Worm (Caenorhabditis elegans): ENCODE measurements around the gene hpo-26.

DNA sequence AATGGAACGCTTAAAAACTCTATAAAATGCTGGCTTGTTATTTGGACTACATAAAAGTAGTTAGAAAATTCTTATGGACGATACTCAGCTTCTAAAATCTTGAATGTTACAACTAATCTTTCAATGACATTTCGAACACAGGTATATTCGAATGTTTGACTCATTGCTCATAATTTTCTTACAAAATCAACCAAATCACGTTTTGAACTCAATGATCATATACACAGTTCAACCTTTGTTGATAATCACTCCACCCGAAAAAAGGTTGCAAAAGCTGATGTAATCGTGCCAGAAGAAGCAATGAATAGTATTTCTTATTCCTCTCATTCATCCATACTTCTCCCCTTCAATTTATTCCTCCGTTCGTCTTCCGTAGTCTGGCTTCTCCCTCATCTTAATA, 16.3 kb upstream of the hpo-26 start, which contains the start of gene K04A8.20:
- no peak for TF ChIP-seq lag-1 (GFP tag; IDR thresholded peaks at IDR 0.05)
- TF ChIP-seq F55B11.4 (tag; optimal IDR thresholded peaks at IDR 0.05; ENCODE audit: borderline replicate concordance, insufficient read depth): no peak
- TF ChIP-seq unc-62 (GFP tag; optimal IDR thresholded peaks at IDR 0.05): no peak
- no peak for TF ChIP-seq madf-10 (tag; optimal IDR thresholded peaks at IDR 0.05)
- no peak for TF ChIP-seq gei-17 (GFP tag; optimal IDR thresholded peaks at IDR 0.05)
- no peak for TF ChIP-seq sdz-38 (tag; optimal IDR thresholded peaks at IDR 0.05)
- no peak for TF ChIP-seq nhr-90 (tag; optimal IDR thresholded peaks at IDR 0.05)
